Fruit fly (Drosophila melanogaster) whole organism, adult: ENCODE measurements around the gene CG2875.

Experiments used
- CG11617 ChIP-seq: fragments of 200-800 bp; sonication (Bioruptor generic); optimal IDR thresholded peaks from 2 replicates; lab custom pipeline; 2017; ENCODE audit warnings: mild to moderate bottlenecking, missing biosample characterization, missing genetic modification reagents, missing genetic modification characterization
- CG12768 ChIP-seq: fragments of 200-800 bp; sonication (Bioruptor generic); optimal IDR thresholded peaks from 2 replicates; lab custom pipeline; 2017; ENCODE audit warnings: missing biosample characterization, missing genetic modification characterization, mild to moderate bottlenecking, moderate library complexity, missing genetic modification reagents
- CG14711 ChIP-seq: fragments of 200-800 bp; sonication (Bioruptor generic); optimal IDR thresholded peaks from 2 replicates; lab custom pipeline; 2018; ENCODE audit warnings: missing biosample characterization, mild to moderate bottlenecking, missing genetic modification characterization, moderate library complexity
- CG1620 ChIP-seq: fragments of 200-800 bp; sonication (Bioruptor generic); optimal IDR thresholded peaks from 2 replicates; lab custom pipeline; 2016; ENCODE audit warnings: missing biosample characterization, missing genetic modification characterization
- CG33017 ChIP-seq: fragments of 200-800 bp; sonication (Bioruptor generic); optimal IDR thresholded peaks from 2 replicates; lab custom pipeline; 2018; ENCODE audit warnings: missing biosample characterization, mild to moderate bottlenecking, missing genetic modification characterization, moderate library complexity
- CG5204 ChIP-seq: fragments of 200-800 bp; sonication (Bioruptor generic); optimal IDR thresholded peaks from 2 replicates; lab custom pipeline; 2016; ENCODE audit warnings: missing biosample characterization, missing genetic modification characterization
- CG7045 ChIP-seq: fragments of 200-800 bp; sonication (Bioruptor generic); optimal IDR thresholded peaks from 2 replicates; lab custom pipeline; 2017; ENCODE audit warnings: missing biosample characterization, mild to moderate bottlenecking, missing genetic modification characterization
- CG7101 ChIP-seq: fragments of 200-800 bp; sonication (Bioruptor generic); optimal IDR thresholded peaks from 2 replicates; lab custom pipeline; 2018; ENCODE audit warnings: missing biosample characterization, mild to moderate bottlenecking, missing genetic modification characterization, moderate library complexity
- Crg-1 ChIP-seq: fragments of 200-800 bp; sonication (Bioruptor generic); optimal IDR thresholded peaks from 2 replicates; lab custom pipeline; 2016; ENCODE audit warnings: missing biosample characterization, missing genetic modification characterization
- Hr96 ChIP-seq: fragments of 200-800 bp; sonication (Bioruptor generic); optimal IDR thresholded peaks from 2 replicates; lab custom pipeline; 2016; ENCODE audit warnings: missing biosample characterization, missing genetic modification characterization
- kay ChIP-seq: fragments of 200-800 bp; sonication (Bioruptor generic); peaks from one replicate; lab custom pipeline; 2016; ENCODE audit warnings: missing biosample characterization, missing genetic modification characterization, borderline replicate concordance
- ovo ChIP-seq: fragments of 200-800 bp; sonication (Bioruptor generic); optimal IDR thresholded peaks from 2 replicates; lab custom pipeline; 2016; ENCODE audit warnings: missing biosample characterization, missing genetic modification characterization
- pad ChIP-seq: fragments of 200-800 bp; sonication (Bioruptor generic); optimal IDR thresholded peaks from 3 replicates; lab custom pipeline; 2017; ENCODE audit warnings: missing biosample characterization, missing genetic modification characterization, mild to moderate bottlenecking, moderate library complexity, missing genetic modification reagents

DNA sequence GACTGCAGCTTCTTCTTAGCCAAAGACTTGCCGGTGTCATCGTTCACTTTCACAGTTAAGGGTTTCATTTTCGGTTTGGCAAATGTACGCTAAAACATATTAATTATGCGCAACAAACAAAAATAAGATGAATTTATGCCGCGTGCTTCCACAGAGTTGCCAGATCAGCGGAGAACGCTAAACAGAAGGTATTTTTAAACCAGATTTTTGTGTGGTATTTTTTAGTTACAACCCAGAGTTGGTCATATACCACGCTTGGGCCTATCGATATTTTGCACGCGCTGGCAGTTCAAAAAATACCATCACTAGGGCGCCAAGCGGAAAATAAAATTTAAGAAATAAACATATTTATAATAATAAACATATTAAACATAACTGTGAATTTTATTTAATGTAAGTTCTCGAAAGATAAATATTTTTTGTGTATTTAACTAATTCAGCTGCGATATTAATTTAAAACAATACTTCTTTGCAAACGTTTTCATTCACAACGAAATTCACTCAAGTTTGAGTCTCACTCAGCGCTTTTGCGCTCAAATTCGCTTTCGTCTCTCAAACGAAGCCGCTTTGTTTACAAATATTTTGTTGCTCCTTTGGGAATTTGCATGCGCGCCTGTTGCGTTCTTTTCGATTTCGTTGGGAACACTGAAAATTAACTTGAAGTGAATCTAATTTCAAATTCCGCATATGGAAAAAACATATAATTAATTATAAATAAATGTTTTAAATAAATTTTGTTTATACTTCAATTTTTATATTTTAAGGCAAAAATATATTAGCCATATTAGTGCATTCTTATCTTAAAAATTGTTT, at the start of gene CG2875:
- no peak for TF ChIP-seq ovo (GFP tag; lab: Kevin White, UChicago)
- TF ChIP-seq pad (GFP tag; lab: Kevin White, UChicago) = no peak
- no peak for TF ChIP-seq CG1620 (GFP tag; lab: Kevin White, UChicago)
- no peak for TF ChIP-seq CG12768 (GFP tag; lab: Kevin White, UChicago)
- no peak for TF ChIP-seq CG11617
- no peak for TF ChIP-seq CG33017 (tag; lab: Kevin White, UChicago)
- peak; percentile 23 for TF ChIP-seq CG14711 (tag; lab: Kevin White, UChicago)
- TF ChIP-seq kay (GFP tag; lab: Kevin White, UChicago) = peak; percentile 70
- TF ChIP-seq CG5204 = no peak
- no peak for TF ChIP-seq Crg-1 (GFP tag; lab: Kevin White, UChicago)
- no peak for TF ChIP-seq CG7045 (GFP tag; lab: Kevin White, UChicago)
- no peak for TF ChIP-seq Hr96 (GFP tag; lab: Kevin White, UChicago)
- no peak for TF ChIP-seq CG7101 (tag; lab: Kevin White, UChicago)
